Fruit fly (Drosophila melanogaster) whole organism, wandering third instar larva: ENCODE data around the gene GstT4.
A peak's percentile ranks its signal among the peaks of the same experiment; 100 is the strongest.

Experiments
- CrebA ChIP-seq: fragments of 200-800 bp; sonication (Bioruptor generic); optimal IDR thresholded peaks from 2 replicates; lab custom pipeline; 2016; ENCODE audit warnings: missing biosample characterization, mild to moderate bottlenecking, missing genetic modification characterization, borderline replicate concordance
- br ChIP-seq: fragments of 200-800 bp; sonication (Bioruptor generic); optimal IDR thresholded peaks from 2 replicates; lab custom pipeline; 2016; ENCODE audit warnings: missing biosample characterization, missing genetic modification characterization
- ey ChIP-seq: fragments of 200-800 bp; sonication (Bioruptor generic); optimal IDR thresholded peaks from 2 replicates; lab custom pipeline; 2016; ENCODE audit warnings: missing biosample characterization, missing genetic modification characterization

DNA sequence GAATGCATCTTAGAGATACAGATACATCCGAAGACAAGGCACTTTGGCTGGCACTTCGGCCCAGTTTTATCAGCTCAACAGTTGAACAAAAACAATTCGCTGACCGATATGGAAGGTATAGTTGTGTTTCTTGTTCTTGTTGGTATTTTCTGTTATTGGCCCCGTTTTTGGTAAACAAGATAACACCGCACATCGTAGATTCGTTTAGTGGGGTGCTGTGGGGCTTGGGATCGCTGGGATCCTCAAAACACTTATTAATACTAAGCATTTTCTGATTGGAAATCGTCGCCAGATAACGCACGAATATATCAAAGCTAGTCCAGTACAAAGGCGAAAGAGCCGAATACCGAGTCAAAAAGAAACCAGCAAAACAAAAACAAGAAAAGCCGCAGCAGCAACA lies 996 bp upstream of the GstT4 start:
- TF ChIP-seq CrebA (GFP tag; lab: Kevin White, UChicago) (peak; percentile 46), ey (no peak), br (GFP tag; lab: Kevin White, UChicago) (no peak)
